Worm (Caenorhabditis elegans): ENCODE results near the gene C09B9.7.

The C09B9.7 gene

DNA sequence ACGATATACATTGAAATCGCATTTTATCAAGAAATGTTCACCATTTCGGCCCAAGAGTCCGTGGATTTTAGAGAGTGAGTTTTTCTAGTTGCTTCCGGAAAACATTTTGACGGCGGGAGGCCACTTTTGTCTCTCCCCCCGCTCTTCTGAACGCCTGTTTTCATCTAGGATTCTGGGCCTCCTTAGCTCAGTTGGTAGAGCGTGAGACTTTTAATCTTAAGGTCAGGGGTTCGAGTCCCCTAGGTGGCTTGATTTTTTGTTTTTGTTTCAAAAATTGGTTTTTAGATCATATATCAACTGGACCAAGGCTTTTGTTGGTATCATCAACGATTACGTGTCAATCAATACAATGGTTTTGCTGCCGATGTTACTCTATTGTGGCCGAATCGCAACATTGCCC lies 22.1 kb downstream of the C09B9.7 start (continued):
- TF ChIP-seq pha-4 (GFP tag; IDR thresholded peaks at IDR 0.05) (peak; percentile 82), pha-4 (tag; optimal IDR thresholded peaks at IDR 0.05) (no peak), unc-130 (GFP tag; optimal IDR thresholded peaks at IDR 0.05) (peak; percentile 55), ztf-11 (tag; optimal IDR thresholded peaks at IDR 0.05) (no peak), F10B5.3 (tag; optimal IDR thresholded peaks at IDR 0.05) (no peak), D1046.2 (GFP tag; IDR thresholded peaks at IDR 0.05) (peak; percentile 78; the same call in 1 of the 2 replicates), hmg-1.1 (GFP tag; IDR thresholded peaks at IDR 0.05) (no peak; the same call in 1 of the 2 replicates), hlh-30 (tag; optimal IDR thresholded peaks at IDR 0.05; ENCODE audit: insufficient read depth) (peak; percentile 21), F37D6.2 (tag; optimal IDR thresholded peaks at IDR 0.05) (no peak), ceh-44 (GFP tag; IDR thresholded peaks at IDR 0.05) (peak; percentile 88), ceh-28 (tag; optimal IDR thresholded peaks at IDR 0.05) (no peak), ZK337.2 (GFP tag; IDR thresholded peaks at IDR 0.05) (0 out of 2 replicates have a peak, but pooled peaks have one; percentile 5), vab-7 (GFP tag; IDR thresholded peaks at IDR 0.05) (peak; percentile 81), Y48G9A.11 (GFP tag; IDR thresholded peaks at IDR 0.05) (peak; percentile 76), saeg-2 (GFP tag; IDR thresholded peaks at IDR 0.05) (peak; percentile 46; the same call in 1 of the 2 replicates), daf-12 (tag; optimal IDR thresholded peaks at IDR 0.05) (no peak), lin-38 (GFP tag; IDR thresholded peaks at IDR 0.05) (no peak; the same call in 1 of the 2 replicates), F44E2.7 (GFP tag; IDR thresholded peaks at IDR 0.05) (peak; percentile 79; the same call in 1 of the 2 replicates), lin-1 (GFP tag; IDR thresholded peaks at IDR 0.05) (peak; percentile 61), arid-1 (GFP tag; conservative IDR thresholded peaks at IDR 0.05) (peak; percentile 80), T20F7.1 (GFP tag; optimal IDR thresholded peaks at IDR 0.05) (peak; percentile 32), daf-19 (GFP tag; conservative IDR thresholded peaks at IDR 0.05) (0 out of 2 replicates have a peak, but pooled peaks have one; percentile 63), mdt-29 (GFP tag; IDR thresholded peaks at IDR 0.05) (peak; percentile 62; the same call in 1 of the 2 replicates)

DNA sequence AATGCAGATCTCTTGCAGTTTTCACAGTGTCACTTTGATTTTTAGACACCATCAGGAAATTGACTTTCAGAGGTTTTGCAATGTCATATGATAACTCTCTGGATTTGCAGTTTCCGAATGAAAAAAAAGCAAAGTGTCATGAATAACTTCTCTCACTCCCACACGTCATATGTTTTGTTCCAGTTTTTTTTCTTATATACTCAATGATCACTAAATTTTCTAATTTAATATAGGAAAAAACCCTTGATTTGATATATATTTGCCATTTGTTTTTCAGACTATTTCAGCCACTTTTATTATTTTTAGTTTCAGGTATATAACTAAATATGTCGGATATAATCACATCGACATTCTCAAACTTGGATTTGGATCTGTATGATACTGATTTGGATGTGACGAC lies 23.4 kb downstream of the C09B9.7 start, which contains the start of gene C09B9.1:
Gene C09B9.1, plus strand, starts transcription at position 301 of the 400 bp plus-strand sequence.
- TF ChIP-seq dmd-9 (GFP tag; IDR thresholded peaks at IDR 0.05) (no peak), spr-1 (tag; optimal IDR thresholded peaks at IDR 0.05) (no peak)

ce11 chrIV:5033276-5033675 lies 27.6 kb downstream of the C09B9.7 start, which contains the start of gene C09B9.4:
Gene C09B9.4 (minus strand): TSS chrIV:5033376.
- TF ChIP-seq Y75B8A.6 (GFP tag; IDR thresholded peaks at IDR 0.05): no peak
- no peak for TF ChIP-seq pqm-1 (tag; optimal IDR thresholded peaks at IDR 0.05)
- no peak for TF ChIP-seq egl-27 (tag; optimal IDR thresholded peaks at IDR 0.05)
- no peak for TF ChIP-seq nhr-76 (tag; optimal IDR thresholded peaks at IDR 0.05)
- no peak for TF ChIP-seq ZK546.5 (tag; optimal IDR thresholded peaks at IDR 0.05)
- TF ChIP-seq daf-12 (tag; optimal IDR thresholded peaks at IDR 0.05): no peak
- no peak for TF ChIP-seq nhr-42 (GFP tag; IDR thresholded peaks at IDR 0.05)
- no peak for TF ChIP-seq dmd-8 (GFP tag; IDR thresholded peaks at IDR 0.05)
- TF ChIP-seq daf-19 (GFP tag; conservative IDR thresholded peaks at IDR 0.05): no peak
- TF ChIP-seq lin-38 (GFP tag; IDR thresholded peaks at IDR 0.05): no peak
- TF ChIP-seq ZK337.2 (GFP tag; IDR thresholded peaks at IDR 0.05): no peak
- no peak for TF ChIP-seq F49E8.2 (tag; optimal IDR thresholded peaks at IDR 0.05; ENCODE audit: borderline replicate concordance)
- no peak for TF ChIP-seq unc-130 (GFP tag; optimal IDR thresholded peaks at IDR 0.05)
- no peak for TF ChIP-seq zip-2 (tag; optimal IDR thresholded peaks at IDR 0.05)
- no peak for TF ChIP-seq lin-29 (GFP tag; IDR thresholded peaks at IDR 0.05)
- TF ChIP-seq nhr-41 (GFP tag; IDR thresholded peaks at IDR 0.05): no peak

- TF ChIP-seq lin-38 (GFP tag; IDR thresholded peaks at IDR 0.05) (no peak), aha-1 (tag) (peak; percentile 90), ZK546.5 (tag; optimal IDR thresholded peaks at IDR 0.05) (no peak), ceh-20 (GFP tag; IDR thresholded peaks at IDR 0.05) (no peak), daf-19 (GFP tag; conservative IDR thresholded peaks at IDR 0.05) (no peak), fos-1 (tag; optimal IDR thresholded peaks at IDR 0.05) (no peak), R02D3.7 (tag; optimal IDR thresholded peaks at IDR 0.05) (no peak)
These were observed 29.5 kb downstream of the C09B9.7 start for ce11 chrIV:5031346-5031745.
